Worm (Caenorhabditis elegans) whole organism, L2 larva: ENCODE data around the gene C25D7.10.

Experiments
- ama-1 ChIP-seq: fragments of 150-350 bp; optimal IDR thresholded peaks from 2 replicates; lab custom pipeline; 2018; ENCODE audit warnings: inconsistent platforms
- elt-3 ChIP-seq: sonication (generic microtip); optimal IDR thresholded peaks from 2 replicates; lab custom pipeline; 2017; ENCODE audit warnings: missing biosample characterization, missing genetic modification characterization
- nhr-12 ChIP-seq: fragments of 150-350 bp; optimal IDR thresholded peaks from 2 replicates; lab custom pipeline; 2014; ENCODE audit warnings: missing biosample characterization, missing genetic modification characterization
- nhr-77 ChIP-seq: fragments of 150-350 bp; optimal IDR thresholded peaks from 2 replicates; lab custom pipeline; 2014; ENCODE audit warnings: missing biosample characterization, missing genetic modification characterization
- sma-9 ChIP-seq, 2 experiments: fragments of 150-350 bp in 1 of 2; sonication (generic microtip) in 1 of 2; optimal IDR thresholded peaks; 2 replicates each; lab custom pipeline; 2014 to 2016; ENCODE audit warnings: missing genetic modification characterization in 2 of 2, mild to moderate bottlenecking in 1 of 2, missing biosample characterization in 1 of 2, missing compliant biosample characterization in 1 of 2, missing genetic modification reagents in 1 of 2, moderate library complexity in 1 of 2
- snpc-4 ChIP-seq: fragments of 150-350 bp; optimal IDR thresholded peaks from 2 replicates; lab custom pipeline; 2014; ENCODE audit warnings: missing biosample characterization, missing genetic modification characterization
- unc-39 ChIP-seq: fragments of 150-350 bp; optimal IDR thresholded peaks from 2 replicates; lab custom pipeline; 2014; ENCODE audit warnings: missing biosample characterization, missing genetic modification characterization
- ztf-4 ChIP-seq: fragments of 150-350 bp; optimal IDR thresholded peaks from 2 replicates; lab custom pipeline; 2014; ENCODE audit warnings: missing biosample characterization, missing genetic modification characterization

ce11 chrV:15089438-15089837 is 22.2 kb downstream of the C25D7.10 start, which contains the start of the genes C01G10.5 and C01G10.4:
- TF ChIP-seq ztf-4 (tag; lab: Kevin White, UChicago) (no peak), ama-1 (lab: Kevin White, UChicago) (no peak), nhr-77 (tag; lab: Kevin White, UChicago) (no peak), unc-39 (tag; lab: Kevin White, UChicago) (no peak), elt-3 (tag; lab: Kevin White, UChicago) (no peak), nhr-12 (tag; lab: Kevin White, UChicago) (no peak), snpc-4 (tag; lab: Kevin White, UChicago) (no peak), sma-9 (GFP tag; optimal IDR thresholded peaks at IDR 0.05; lab: Kevin White, UChicago) (no peak), sma-9 (tag; optimal IDR thresholded peaks at IDR 0.05; lab: Kevin White, UChicago) (no peak)
